Fruit fly (Drosophila melanogaster) whole organism, embryonic: Measurements from ENCODE around the gene Mgat4a.

Experiments used
- ATbp ChIP-seq: fragments of 200-800 bp; sonication (Bioruptor generic); optimal IDR thresholded peaks from 2 replicates; lab custom pipeline; 2017; ENCODE audit warnings: missing biosample characterization, mild to moderate bottlenecking, missing genetic modification characterization, missing genetic modification reagents
- Atf-2 ChIP-seq: fragments of 200-800 bp; sonication (Bioruptor generic); optimal IDR thresholded peaks from 2 replicates; lab custom pipeline; 2016; ENCODE audit warnings: missing biosample characterization, missing genetic modification characterization
- Blimp-1 ChIP-seq: fragments of 200-800 bp; sonication (Bioruptor generic); optimal IDR thresholded peaks from 3 replicates; lab custom pipeline; 2018; ENCODE audit warnings: missing biosample characterization, missing genetic modification characterization, mild to moderate bottlenecking, moderate library complexity, missing genetic modification reagents
- CG10274 ChIP-seq: fragments of 200-800 bp; sonication (Bioruptor generic); optimal IDR thresholded peaks from 3 replicates; lab custom pipeline; 2017; ENCODE audit warnings: missing biosample characterization, mild to moderate bottlenecking, missing genetic modification characterization
- CG10366 ChIP-seq: fragments of 200-800 bp; sonication (Bioruptor generic); IDR thresholded peaks from 2 replicates; pipeline ENCODE4 v1.3.6; 2022; ENCODE audit warnings: missing biosample characterization, missing genetic modification characterization
- CG10654 ChIP-seq: fragments of 200-800 bp; sonication (Bioruptor generic); optimal IDR thresholded peaks from 2 replicates; lab custom pipeline; 2016; ENCODE audit warnings: missing biosample characterization, missing genetic modification characterization
- CG10979 ChIP-seq: fragments of 200-800 bp; sonication (Bioruptor generic); optimal IDR thresholded peaks from 2 replicates; lab custom pipeline; 2018; ENCODE audit warnings: missing biosample characterization, mild to moderate bottlenecking, missing genetic modification characterization, moderate library complexity
- CG11247 ChIP-seq: fragments of 200-800 bp; sonication (Bioruptor generic); IDR thresholded peaks from 2 replicates; pipeline ENCODE4 v1.3.6; 2022; ENCODE audit warnings: missing biosample characterization, missing genetic modification characterization
- CG12071 ChIP-seq: fragments of 200-800 bp; sonication (Bioruptor generic); optimal IDR thresholded peaks from 3 replicates; lab custom pipeline; 2018; ENCODE audit warnings: missing biosample characterization, mild to moderate bottlenecking, missing genetic modification characterization
- CG1233 ChIP-seq: fragments of 200-800 bp; sonication (Bioruptor generic); optimal IDR thresholded peaks from 4 replicates; lab custom pipeline; 2018; ENCODE audit warnings: missing biosample characterization, mild to moderate bottlenecking, missing genetic modification characterization
- CG13424 ChIP-seq: fragments of 200-800 bp; sonication (Bioruptor generic); optimal IDR thresholded peaks from 2 replicates; lab custom pipeline; 2019; ENCODE audit warnings: missing biosample characterization, mild to moderate bottlenecking, missing genetic modification characterization, moderate library complexity
- CG14860 ChIP-seq: fragments of 200-800 bp; sonication (Bioruptor generic); IDR thresholded peaks from 3 replicates; pipeline ENCODE4 v1.3.6; 2022; ENCODE audit warnings: missing biosample characterization, missing genetic modification characterization; ENCODE audit not compliant: partially characterized antibody
- CG17328 ChIP-seq: fragments of 200-800 bp; sonication (Bioruptor generic); IDR thresholded peaks from 2 replicates; pipeline ENCODE4 v1.3.6; 2022; ENCODE audit warnings: missing biosample characterization, missing genetic modification characterization
- CG18262 ChIP-seq: fragments of 200-800 bp; optimal IDR thresholded peaks from 3 replicates; lab custom pipeline; 2019; ENCODE audit warnings: missing biosample characterization, mild to moderate bottlenecking, missing genetic modification characterization, moderate library complexity
- CG2129 ChIP-seq: fragments of 200-800 bp; sonication (Bioruptor generic); IDR thresholded peaks from 2 replicates; pipeline ENCODE4 v1.3.6; 2022; ENCODE audit warnings: missing biosample characterization, missing genetic modification characterization; ENCODE audit not compliant: partially characterized antibody
- CG3163 ChIP-seq: fragments of 200-800 bp; sonication (Bioruptor generic); optimal IDR thresholded peaks from 3 replicates; lab custom pipeline; 2016; ENCODE audit warnings: missing biosample characterization, missing genetic modification characterization
- CG3281 ChIP-seq: fragments of 200-800 bp; sonication (Bioruptor generic); optimal IDR thresholded peaks from 3 replicates; lab custom pipeline; 2017; ENCODE audit warnings: missing biosample characterization, mild to moderate bottlenecking, missing genetic modification characterization
- CG3726 ChIP-seq: fragments of 200-800 bp; sonication (Bioruptor generic); IDR thresholded peaks from 3 replicates; pipeline ENCODE4, ENCODE4 v1.3.6; 2022; ENCODE audit warnings: missing biosample characterization, missing genetic modification characterization
- CG4282 ChIP-seq: fragments of 200-800 bp; sonication (Bioruptor generic); optimal IDR thresholded peaks from 2 replicates; lab custom pipeline; 2016; ENCODE audit warnings: missing biosample characterization, missing genetic modification characterization
- CG4328 ChIP-seq: fragments of 200-800 bp; sonication (Bioruptor generic); optimal IDR thresholded peaks from 3 replicates; lab custom pipeline; 2017; ENCODE audit warnings: missing biosample characterization, missing genetic modification reagents, missing genetic modification characterization
- CG6683 ChIP-seq: fragments of 200-800 bp; sonication (Bioruptor generic); optimal IDR thresholded peaks from 2 replicates; lab custom pipeline; 2017; ENCODE audit warnings: missing biosample characterization, mild to moderate bottlenecking, missing genetic modification characterization, missing genetic modification reagents
- CG6765 ChIP-seq: fragments of 200-800 bp; sonication (Bioruptor generic); optimal IDR thresholded peaks from 3 replicates; lab custom pipeline; 2017; ENCODE audit warnings: missing biosample characterization, mild to moderate bottlenecking, missing genetic modification characterization
- CG7271 ChIP-seq: fragments of 200-800 bp; sonication (Bioruptor generic); optimal IDR thresholded peaks from 2 replicates; lab custom pipeline; 2018; ENCODE audit warnings: missing biosample characterization, mild to moderate bottlenecking, missing genetic modification characterization, moderate library complexity
- CG9876 ChIP-seq: fragments of 200-800 bp; sonication (Bioruptor generic); optimal IDR thresholded peaks from 2 replicates; lab custom pipeline; 2016; ENCODE audit warnings: missing biosample characterization, missing genetic modification characterization
- CHES-1-like ChIP-seq: fragments of 200-800 bp; sonication (Bioruptor generic); optimal IDR thresholded peaks from 2 replicates; lab custom pipeline; 2016; ENCODE audit warnings: missing biosample characterization, missing genetic modification characterization
- Dad ChIP-seq: fragments of 200-800 bp; sonication (Bioruptor generic); optimal IDR thresholded peaks from 3 replicates; lab custom pipeline; 2016; ENCODE audit warnings: missing biosample characterization, missing genetic modification characterization
- HHEX ChIP-seq: fragments of 200-800 bp; sonication (Bioruptor generic); optimal IDR thresholded peaks from 3 replicates; lab custom pipeline; 2017; ENCODE audit warnings: missing biosample characterization, mild to moderate bottlenecking, missing genetic modification characterization, missing genetic modification reagents
- Lhr ChIP-seq: fragments of 200-800 bp; sonication (Bioruptor generic); optimal IDR thresholded peaks from 3 replicates; lab custom pipeline; 2017; ENCODE audit warnings: mild to moderate bottlenecking, missing biosample characterization, missing genetic modification reagents, missing genetic modification characterization
- Lpt ChIP-seq: fragments of >200 bp; optimal IDR thresholded peaks from 2 replicates; lab custom pipeline; 2018; ENCODE audit warnings: missing biosample characterization, missing genetic modification characterization
- Pdp1 ChIP-seq, 2 experiments: fragments of 200-800 bp; sonication (Bioruptor generic); optimal IDR thresholded peaks; 3 replicates each; lab custom pipeline; 2016; ENCODE audit warnings: missing biosample characterization in 2 of 2, missing genetic modification characterization in 2 of 2, mild to moderate bottlenecking in 1 of 2, moderate library complexity in 1 of 2
- Rfx ChIP-seq: fragments of 200-800 bp; sonication (Bioruptor generic); IDR thresholded peaks from 2 replicates; pipeline ENCODE4 v1.3.6; 2022; ENCODE audit warnings: missing biosample characterization, missing genetic modification characterization
- Scr ChIP-seq: fragments of 200-800 bp; sonication (Bioruptor generic); IDR thresholded peaks from 2 replicates; pipeline ENCODE4 v1.3.6; 2022; ENCODE audit warnings: missing biosample characterization, missing genetic modification characterization; ENCODE audit not compliant: partially characterized antibody
- Sox100B ChIP-seq: fragments of 200-800 bp; sonication (Bioruptor generic); optimal IDR thresholded peaks from 3 replicates; lab custom pipeline; 2018; ENCODE audit warnings: missing biosample characterization, mild to moderate bottlenecking, missing genetic modification characterization
- Stat92E ChIP-seq, 3 experiments: fragments of >200 bp in 2 of 3; fragments of 200-800 bp in 1 of 3; sonication (Bioruptor generic) in 1 of 3; optimal IDR thresholded peaks; 2 replicates each; lab custom pipeline; 2017 to 2019; ENCODE audit warnings: missing biosample characterization in 3 of 3, missing genetic modification characterization in 3 of 3, mild to moderate bottlenecking in 1 of 3, moderate library complexity in 1 of 3
- abd-A ChIP-seq: fragments of 200-800 bp; sonication (Bioruptor generic); optimal IDR thresholded peaks from 3 replicates; lab custom pipeline; 2019; ENCODE audit warnings: missing biosample characterization, mild to moderate bottlenecking, missing genetic modification characterization, moderate library complexity
- bbx ChIP-seq: fragments of 200-800 bp; sonication (Bioruptor generic); IDR thresholded peaks from 2 replicates; pipeline ENCODE4 v1.3.6; 2022; ENCODE audit warnings: missing biosample characterization, missing genetic modification characterization; ENCODE audit not compliant: partially characterized antibody
- cg ChIP-seq: fragments of 200-800 bp; sonication (Bioruptor generic); optimal IDR thresholded peaks from 3 replicates; lab custom pipeline; 2019; ENCODE audit warnings: missing biosample characterization, mild to moderate bottlenecking, missing genetic modification characterization, moderate library complexity
- crol ChIP-seq: fragments of 200-800 bp; sonication (Bioruptor generic); IDR thresholded peaks from 2 replicates; pipeline ENCODE4 v1.3.6; 2022; ENCODE audit warnings: missing biosample characterization, missing genetic modification characterization
- fd64A ChIP-seq: fragments of 200-800 bp; sonication (Bioruptor generic); optimal IDR thresholded peaks from 3 replicates; lab custom pipeline; 2018; ENCODE audit warnings: missing biosample characterization, mild to moderate bottlenecking, missing genetic modification characterization
- ftz-f1 ChIP-seq: fragments of 200-800 bp; sonication (Bioruptor generic); optimal IDR thresholded peaks from 2 replicates; lab custom pipeline; 2016; ENCODE audit warnings: missing biosample characterization, missing genetic modification characterization
- fu2 ChIP-seq: fragments of 200-800 bp; sonication (Bioruptor generic); optimal IDR thresholded peaks from 2 replicates; lab custom pipeline; 2016; ENCODE audit warnings: missing biosample characterization, missing genetic modification characterization
- gem ChIP-seq: fragments of 200-800 bp; sonication (Bioruptor generic); optimal IDR thresholded peaks from 2 replicates; lab custom pipeline; 2019; ENCODE audit warnings: missing biosample characterization, mild to moderate bottlenecking, missing genetic modification characterization, moderate library complexity
- grn ChIP-seq: fragments of 200-800 bp; sonication (Bioruptor generic); optimal IDR thresholded peaks from 3 replicates; lab custom pipeline; 2017; ENCODE audit warnings: missing biosample characterization, missing genetic modification characterization
- ken ChIP-seq: fragments of 200-800 bp; sonication (Bioruptor generic); IDR thresholded peaks from 3 replicates; pipeline ENCODE4 v1.3.6; 2022; ENCODE audit warnings: missing biosample characterization, missing genetic modification characterization
- pum ChIP-seq: fragments of 200-800 bp; sonication (Bioruptor generic); optimal IDR thresholded peaks from 2 replicates; lab custom pipeline; 2016; ENCODE audit warnings: missing biosample characterization, missing genetic modification characterization
- sens-2 ChIP-seq: fragments of 200-800 bp; sonication (Bioruptor generic); IDR thresholded peaks from 2 replicates; pipeline ENCODE4 v1.3.6; 2022; ENCODE audit warnings: missing biosample characterization, missing genetic modification characterization
- stwl ChIP-seq: fragments of 200-800 bp; sonication (Bioruptor generic); optimal IDR thresholded peaks from 3 replicates; lab custom pipeline; 2018; ENCODE audit warnings: missing biosample characterization, mild to moderate bottlenecking, missing genetic modification characterization, moderate library complexity
- zfh1 ChIP-seq: fragments of 200-800 bp; sonication (Bioruptor generic); IDR thresholded peaks from 3 replicates; pipeline ENCODE4 v1.3.6; 2022; ENCODE audit warnings: missing biosample characterization, missing genetic modification characterization

The Mgat4a gene

DNA sequence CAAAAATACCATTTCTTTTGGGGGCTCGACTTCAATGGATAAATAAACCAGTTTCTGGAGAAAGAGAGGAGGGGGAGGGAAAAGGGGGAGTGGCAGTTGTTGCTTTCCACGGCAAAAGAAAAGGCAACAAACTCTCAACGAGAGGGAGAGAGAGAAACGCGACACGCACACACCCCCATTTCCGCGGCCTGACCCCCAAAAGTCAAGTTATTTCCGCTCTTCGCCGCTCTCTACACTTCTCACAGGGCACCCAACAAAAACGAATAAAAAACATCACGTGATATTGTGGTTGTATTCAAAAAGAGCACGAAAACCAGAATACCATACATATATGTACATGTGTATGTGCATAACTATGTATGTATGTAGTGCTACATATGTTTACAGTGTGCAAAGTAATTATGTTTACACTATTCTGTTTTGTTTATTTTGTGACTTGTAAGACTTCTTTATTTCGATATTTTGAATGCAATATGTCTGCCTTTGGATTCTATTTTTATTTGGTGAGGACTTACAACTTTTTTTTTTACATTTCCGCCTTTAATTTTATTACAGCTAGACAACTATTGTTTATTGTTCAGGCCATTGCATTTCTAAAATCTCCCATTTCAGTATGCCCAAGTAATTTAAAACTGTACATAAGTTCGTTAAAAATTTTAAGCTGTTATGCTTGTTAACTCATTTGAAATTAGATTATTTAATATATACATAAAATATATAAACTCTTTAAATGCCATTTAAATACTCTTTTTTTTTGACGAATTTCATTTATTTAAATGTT lies 19.4 kb downstream of the Mgat4a start (continued):
- TF ChIP-seq zfh1: peak; percentile 35; the same call in 2 of the 3 replicates
- TF ChIP-seq stwl (tag; lab: Kevin White, UChicago): peak; percentile 10
- peak; percentile 32 for TF ChIP-seq CG11247 (GFP tag; lab: Robert Waterston, UW)
- TF ChIP-seq fd64A (GFP tag; lab: Kevin White, UChicago): peak; percentile 74
- peak; percentile 97 for TF ChIP-seq cg (GFP tag; lab: Kevin White, UChicago)
- no peak for TF ChIP-seq CG7271 (tag; lab: Kevin White, UChicago)
- TF ChIP-seq Stat92E (GFP tag; optimal IDR thresholded peaks at IDR 0.05; lab: Kevin White, UChicago): peak in 1 of 3 experiments; percentile 86
- TF ChIP-seq fu2 (GFP tag; lab: Kevin White, UChicago): peak; percentile 7
- no peak for TF ChIP-seq CG10274 (GFP tag; lab: Kevin White, UChicago)
- peak; percentile 75 for TF ChIP-seq CG12071 (GFP tag; lab: Kevin White, UChicago)
- TF ChIP-seq CG18262 (tag; lab: Kevin White, UChicago): peak; percentile 93
- peak; percentile 35 for TF ChIP-seq CG17328
- peak; percentile 65 for TF ChIP-seq HHEX
- TF ChIP-seq CG14860 (GFP tag; lab: Robert Waterston, UW): no peak
- TF ChIP-seq CG3726 (GFP tag; lab: Robert Waterston, UW): no peak
- peak; percentile 52; the same call in 1 of the 3 replicates for TF ChIP-seq ken (GFP tag; lab: Robert Waterston, UW)
- no peak for TF ChIP-seq sens-2 (GFP tag; lab: Robert Waterston, UW)
- peak; percentile 80 for TF ChIP-seq CG9876 (GFP tag; lab: Kevin White, UChicago)
- peak; percentile 98 for TF ChIP-seq abd-A (tag; lab: Kevin White, UChicago)
- peak; percentile 2 for TF ChIP-seq CG10654 (GFP tag; lab: Kevin White, UChicago)
- TF ChIP-seq Scr (GFP tag; lab: Robert Waterston, UW): peak; percentile 14; the same call in 1 of the 2 replicates
- TF ChIP-seq CG1233 (GFP tag; lab: Kevin White, UChicago): peak; percentile 77
- peak; percentile 76 for TF ChIP-seq CG13424 (tag; lab: Kevin White, UChicago)
- peak; percentile 31 for TF ChIP-seq CG3163 (GFP tag; lab: Kevin White, UChicago)
- no peak for TF ChIP-seq Dad
- peak; percentile 27 to 33 for TF ChIP-seq Pdp1 (GFP tag; optimal IDR thresholded peaks at IDR 0.05; lab: Kevin White, UChicago)
- no peak for TF ChIP-seq CG4282 (GFP tag; lab: Kevin White, UChicago)
- peak; percentile 80 for TF ChIP-seq gem
- 0 out of 2 replicates have a peak, but pooled peaks have one; percentile 49 for TF ChIP-seq Rfx (GFP tag; lab: Robert Waterston, UW)
- TF ChIP-seq CG3281 (GFP tag; lab: Kevin White, UChicago): peak; percentile 71
- peak; percentile 89 for TF ChIP-seq Sox100B (GFP tag; lab: Kevin White, UChicago)
- peak; percentile 65 for TF ChIP-seq Atf-2 (GFP tag; lab: Kevin White, UChicago)
- peak; percentile 99 for TF ChIP-seq crol (GFP tag; lab: Robert Waterston, UW)
- peak; percentile 81 for TF ChIP-seq CG4328
- peak; percentile 47 for TF ChIP-seq ATbp (GFP tag; lab: Kevin White, UChicago)
- TF ChIP-seq CG6683 (GFP tag; lab: Kevin White, UChicago): peak; percentile 72
- TF ChIP-seq CG10366: peak; percentile 55; the same call in 1 of the 2 replicates
- TF ChIP-seq grn (GFP tag; lab: Kevin White, UChicago): no peak
- TF ChIP-seq pum: peak; percentile 46
- TF ChIP-seq CG10979 (tag; lab: Kevin White, UChicago): peak; percentile 73
- TF ChIP-seq CG2129 (GFP tag; lab: Robert Waterston, UW): no peak
- TF ChIP-seq CG6765 (GFP tag; lab: Kevin White, UChicago): peak; percentile 59
- peak; percentile 5 for TF ChIP-seq Lhr (GFP tag; lab: Kevin White, UChicago)
- no peak for TF ChIP-seq bbx (GFP tag; lab: Robert Waterston, UW)
- peak; percentile 77 for TF ChIP-seq ftz-f1
- peak; percentile 67 for TF ChIP-seq Blimp-1 (GFP tag; lab: Kevin White, UChicago)
- no peak for TF ChIP-seq Lpt (GFP tag; lab: Kevin White, UChicago)
- peak; percentile 16 for TF ChIP-seq CHES-1-like (GFP tag; lab: Kevin White, UChicago)
